Comparison of ENCODE assay signal across 5 fruit fly cellular contexts in the genomic region with DNA sequence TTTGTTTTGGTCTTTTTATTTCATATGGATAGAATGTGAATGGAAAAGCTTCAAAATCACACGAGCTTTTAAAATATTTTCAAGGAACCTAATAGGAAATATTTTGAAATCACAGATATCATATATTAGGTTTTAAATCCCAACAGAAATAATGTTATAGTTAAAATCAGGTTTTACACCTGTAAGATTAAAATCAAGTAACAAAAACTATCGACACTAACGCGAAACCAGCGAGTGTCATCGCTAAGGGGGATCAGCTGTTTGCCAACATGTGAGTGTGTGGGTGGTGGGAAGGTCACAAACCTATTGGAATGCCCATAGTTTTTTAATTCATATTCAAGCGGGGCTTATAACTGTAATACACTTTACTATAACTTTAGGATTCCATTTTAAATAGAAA.
TF ChIP-seq lines count a peak whose summit lies in the region.

A gene (plus strand): TSS at position 109 of the 400 bp plus-strand sequence.

- TF ChIP-seq CTCF in whole organism, embryonic (GFP tag; optimal IDR thresholded peaks at IDR 0.05; lab: Kevin White, UChicago): no peak

TF ChIP-seq in whole organism, adult, 20 proteins besides CTCF, POLR2A, EP300 and RAD21 (continues in another document):
- TF ChIP-seq cnc (optimal IDR thresholded peaks at IDR 0.05; lab: Kevin White, UChicago) (no peak), CG12768 (GFP tag; optimal IDR thresholded peaks at IDR 0.05; lab: Kevin White, UChicago) (peak; percentile 31), Clk (GFP tag; optimal IDR thresholded peaks at IDR 0.05; lab: Kevin White, UChicago) (no peak), ovo (GFP tag; optimal IDR thresholded peaks at IDR 0.05; lab: Kevin White, UChicago) (no peak), CG33017 (tag; optimal IDR thresholded peaks at IDR 0.05; lab: Kevin White, UChicago) (peak; percentile 14), Hr96 (GFP tag; optimal IDR thresholded peaks at IDR 0.05; lab: Kevin White, UChicago) (no peak), bab1 (GFP tag; optimal IDR thresholded peaks at IDR 0.05; lab: Kevin White, UChicago) (peak; percentile 66), pad (GFP tag; optimal IDR thresholded peaks at IDR 0.05; lab: Kevin White, UChicago) (peak; percentile 78), CG14711 (tag; optimal IDR thresholded peaks at IDR 0.05; lab: Kevin White, UChicago) (peak; percentile 21), CG7101 (tag; optimal IDR thresholded peaks at IDR 0.05; lab: Kevin White, UChicago) (peak; percentile 41), Crg-1 (GFP tag; optimal IDR thresholded peaks at IDR 0.05; lab: Kevin White, UChicago) (peak; percentile 53), kay (GFP tag; lab: Kevin White, UChicago; ENCODE audit: borderline replicate concordance) (peak; percentile 62), CG7045 (GFP tag; optimal IDR thresholded peaks at IDR 0.05; lab: Kevin White, UChicago) (no peak), Mnt (GFP tag; optimal IDR thresholded peaks at IDR 0.05; lab: Kevin White, UChicago) (peak; percentile 60), CG11617 (GFP tag; optimal IDR thresholded peaks at IDR 0.05; lab: Kevin White, UChicago) (peak; percentile 49), tj (GFP tag; optimal IDR thresholded peaks at IDR 0.05; lab: Kevin White, UChicago) (no peak), CG1620 (GFP tag; optimal IDR thresholded peaks at IDR 0.05; lab: Kevin White, UChicago) (peak; percentile 32)

TF ChIP-seq in whole organism, embryonic, 481 proteins besides CTCF, POLR2A, EP300 and RAD21 (continues in another document):
- 0 out of 2 replicates have a peak, but pooled peaks have one; percentile 27 for TF ChIP-seq cas (GFP tag; IDR thresholded peaks at IDR 0.05; lab: Robert Waterston, UW)
- TF ChIP-seq salm (tag; optimal IDR thresholded peaks at IDR 0.05; lab: Kevin White, UChicago): no peak
- no peak for TF ChIP-seq CG4617 (GFP tag; optimal IDR thresholded peaks at IDR 0.05; lab: Kevin White, UChicago; ENCODE audit: borderline replicate concordance)
- no peak for TF ChIP-seq CG14965 (GFP tag; optimal IDR thresholded peaks at IDR 0.05; lab: Kevin White, UChicago; ENCODE audit: borderline replicate concordance)
- TF ChIP-seq CG14667 (GFP tag; IDR thresholded peaks at IDR 0.05; lab: Robert Waterston, UW): no peak
- 0 out of 2 replicates have a peak, but pooled peaks have one; percentile 38 for TF ChIP-seq nerfin-2 (GFP tag; IDR thresholded peaks at IDR 0.05; lab: Robert Waterston, UW; ENCODE audit: partially characterized antibody)
- TF ChIP-seq sob (GFP tag; IDR thresholded peaks at IDR 0.05; lab: Robert Waterston, UW): peak; percentile 61; the same call in 1 of the 2 replicates
- no peak for TF ChIP-seq nau (GFP tag; optimal IDR thresholded peaks at IDR 0.05; lab: Kevin White, UChicago)
- peak; percentile 7 for TF ChIP-seq fd102C (GFP tag; optimal IDR thresholded peaks at IDR 0.05; lab: Kevin White, UChicago)
- no peak for TF ChIP-seq CG17186 (GFP tag; optimal IDR thresholded peaks at IDR 0.05; lab: Kevin White, UChicago)
- no peak for TF ChIP-seq CG6689 (GFP tag; IDR thresholded peaks at IDR 0.05; lab: Robert Waterston, UW)
- no peak for TF ChIP-seq CG6654 (GFP tag; optimal IDR thresholded peaks at IDR 0.05; lab: Kevin White, UChicago)
- peak; percentile 79; the same call in 2 of the 3 replicates for TF ChIP-seq sr (GFP tag; IDR thresholded peaks at IDR 0.05; lab: Robert Waterston, UW)
- no peak for TF ChIP-seq CG17802 (tag; optimal IDR thresholded peaks at IDR 0.05; lab: Kevin White, UChicago)
- peak; percentile 29; the same call in 1 of the 2 replicates for TF ChIP-seq ttk (GFP tag; IDR thresholded peaks at IDR 0.05; lab: Robert Waterston, UW)
- no peak for TF ChIP-seq sisA (GFP tag; IDR thresholded peaks at IDR 0.05; lab: Robert Waterston, UW)

TF ChIP-seq in whole organism, prepupa, 60 proteins besides CTCF, POLR2A, EP300 and RAD21 (continues in another document):
- TF ChIP-seq lz (GFP tag; optimal IDR thresholded peaks at IDR 0.05; lab: Kevin White, UChicago): peak; percentile 12
- TF ChIP-seq Ets21C (GFP tag; optimal IDR thresholded peaks at IDR 0.05; lab: Kevin White, UChicago): no peak
- TF ChIP-seq CG7368 (GFP tag; optimal IDR thresholded peaks at IDR 0.05; lab: Kevin White, UChicago): no peak
- peak; percentile 19; the same call in 1 of the 2 replicates for TF ChIP-seq CG15336 (GFP tag; IDR thresholded peaks at IDR 0.05; lab: Robert Waterston, UW)
- TF ChIP-seq Gug (GFP tag; IDR thresholded peaks at IDR 0.05; lab: Robert Waterston, UW): no peak
- TF ChIP-seq CG31627 (GFP tag; optimal IDR thresholded peaks at IDR 0.05; lab: Kevin White, UChicago): peak; percentile 20
- TF ChIP-seq CG8632 (GFP tag; optimal IDR thresholded peaks at IDR 0.05; lab: Kevin White, UChicago): no peak
- peak; percentile 30 for TF ChIP-seq Sox14 (GFP tag; optimal IDR thresholded peaks at IDR 0.05; lab: Kevin White, UChicago)
- no peak for TF ChIP-seq CG6276 (GFP tag; optimal IDR thresholded peaks at IDR 0.05; lab: Kevin White, UChicago)
- peak; percentile 30 for TF ChIP-seq acj6 (GFP tag; optimal IDR thresholded peaks at IDR 0.05; lab: Kevin White, UChicago)
- TF ChIP-seq CG11762 (GFP tag; optimal IDR thresholded peaks at IDR 0.05; lab: Kevin White, UChicago; ENCODE audit: insufficient read depth): no peak
- TF ChIP-seq Eip93F (GFP tag; optimal IDR thresholded peaks at IDR 0.05; lab: Kevin White, UChicago): no peak
- TF ChIP-seq fd59A (GFP tag; optimal IDR thresholded peaks at IDR 0.05; lab: Kevin White, UChicago): no peak
- peak; percentile 54 for TF ChIP-seq esn (GFP tag; optimal IDR thresholded peaks at IDR 0.05; lab: Kevin White, UChicago)
- no peak for TF ChIP-seq CG1621 (tag; optimal IDR thresholded peaks at IDR 0.05; lab: Kevin White, UChicago)
- TF ChIP-seq pdm3 (GFP tag; optimal IDR thresholded peaks at IDR 0.05; lab: Kevin White, UChicago): no peak
- no peak for TF ChIP-seq salr (GFP tag; optimal IDR thresholded peaks at IDR 0.05; lab: Kevin White, UChicago)
- TF ChIP-seq net (GFP tag; optimal IDR thresholded peaks at IDR 0.05; lab: Kevin White, UChicago): no peak
- no peak for TF ChIP-seq Sox15 (GFP tag; optimal IDR thresholded peaks at IDR 0.05; lab: Kevin White, UChicago)

TF ChIP-seq in whole organism, pupa, 21 proteins besides CTCF, POLR2A, EP300 and RAD21:
- TF ChIP-seq CG17806 (tag; optimal IDR thresholded peaks at IDR 0.05; lab: Kevin White, UChicago) (peak; percentile 20), CG8301 (tag; optimal IDR thresholded peaks at IDR 0.05; lab: Kevin White, UChicago) (no peak), CG34367 (tag; optimal IDR thresholded peaks at IDR 0.05; lab: Kevin White, UChicago) (no peak), Snoo (tag; optimal IDR thresholded peaks at IDR 0.05; lab: Kevin White, UChicago) (peak; percentile 21), EcR (GFP tag; optimal IDR thresholded peaks at IDR 0.05; lab: Kevin White, UChicago) (peak; percentile 93), CG15710 (tag; optimal IDR thresholded peaks at IDR 0.05; lab: Kevin White, UChicago) (peak; percentile 11), CG9948 (tag; optimal IDR thresholded peaks at IDR 0.05; lab: Kevin White, UChicago) (no peak), Ets98B (GFP tag; IDR thresholded peaks at IDR 0.05; lab: Robert Waterston, UW) (no peak; the same call in 1 of the 2 replicates), Pif1A (GFP tag; optimal IDR thresholded peaks at IDR 0.05; lab: Kevin White, UChicago) (no peak), CG32121 (GFP tag; IDR thresholded peaks at IDR 0.05; lab: Robert Waterston, UW) (peak; percentile 36; the same call in 1 of the 2 replicates), CG12605 (GFP tag; IDR thresholded peaks at IDR 0.05; lab: Robert Waterston, UW) (no peak), D1 (tag; optimal IDR thresholded peaks at IDR 0.05; lab: Kevin White, UChicago) (no peak), CG8159 (tag; optimal IDR thresholded peaks at IDR 0.05; lab: Kevin White, UChicago) (no peak), gl (tag; optimal IDR thresholded peaks at IDR 0.05; lab: Kevin White, UChicago) (no peak), rn (GFP tag; IDR thresholded peaks at IDR 0.05; lab: Robert Waterston, UW) (no peak), CG13204 (GFP tag; optimal IDR thresholded peaks at IDR 0.05; lab: Kevin White, UChicago) (no peak), CG14655 (GFP tag; optimal IDR thresholded peaks at IDR 0.05; lab: Kevin White, UChicago) (no peak), CG4496 (GFP tag; IDR thresholded peaks at IDR 0.05; lab: Robert Waterston, UW) (0 out of 3 replicates have a peak, but pooled peaks have one; percentile 24)

TF ChIP-seq in whole organism, wandering third instar larva, 38 proteins besides CTCF, POLR2A, EP300 and RAD21:
- TF ChIP-seq HLH106 (tag; optimal IDR thresholded peaks at IDR 0.05; lab: Kevin White, UChicago) (peak; percentile 24), CG32264 (GFP tag; optimal IDR thresholded peaks at IDR 0.05; lab: Kevin White, UChicago) (no peak), Sp1 (GFP tag; optimal IDR thresholded peaks at IDR 0.05; lab: Kevin White, UChicago) (peak; percentile 17), Vsx2 (GFP tag; optimal IDR thresholded peaks at IDR 0.05; lab: Kevin White, UChicago; ENCODE audit: partially characterized antibody) (no peak), usp (GFP tag; optimal IDR thresholded peaks at IDR 0.05; lab: Kevin White, UChicago) (no peak), woc (GFP tag; optimal IDR thresholded peaks at IDR 0.05; lab: Kevin White, UChicago) (peak; percentile 75), Hnf4 (GFP tag; optimal IDR thresholded peaks at IDR 0.05; lab: Kevin White, UChicago) (peak; percentile 69), ey (GFP tag; optimal IDR thresholded peaks at IDR 0.05; lab: Kevin White, UChicago) (peak; percentile 29), Hr83 (GFP tag; optimal IDR thresholded peaks at IDR 0.05; lab: Kevin White, UChicago; ENCODE audit: poor library complexity, severe bottlenecking) (peak; percentile 80), dsf (GFP tag; optimal IDR thresholded peaks at IDR 0.05; lab: Kevin White, UChicago; ENCODE audit: borderline replicate concordance) (no peak), sv (GFP tag; optimal IDR thresholded peaks at IDR 0.05; lab: Kevin White, UChicago) (no peak), GATAd (GFP tag; optimal IDR thresholded peaks at IDR 0.05; lab: Kevin White, UChicago) (no peak), CG9705 (GFP tag; optimal IDR thresholded peaks at IDR 0.05; lab: Kevin White, UChicago) (peak; percentile 14), foxo (GFP tag; optimal IDR thresholded peaks at IDR 0.05; lab: Kevin White, UChicago) (peak in 1 of 2 experiments; percentile 50), rgr (GFP tag; optimal IDR thresholded peaks at IDR 0.05; lab: Kevin White, UChicago) (peak; percentile 50), Jra (GFP tag; optimal IDR thresholded peaks at IDR 0.05; lab: Kevin White, UChicago) (peak; percentile 50), Dif (GFP tag; optimal IDR thresholded peaks at IDR 0.05; lab: Kevin White, UChicago; ENCODE audit: partially characterized antibody) (no peak), pan (optimal IDR thresholded peaks at IDR 0.05; lab: Kevin White, UChicago) (no peak), dl (GFP tag; optimal IDR thresholded peaks at IDR 0.05; lab: Kevin White, UChicago; ENCODE audit: insufficient read depth in 1 of 2, partially characterized antibody in 2 of 2) (no peak), OdsH (GFP tag; optimal IDR thresholded peaks at IDR 0.05; lab: Kevin White, UChicago) (peak; percentile 8), h (GFP tag; optimal IDR thresholded peaks at IDR 0.05; lab: Kevin White, UChicago) (peak; percentile 64)
